Fruit fly (Drosophila melanogaster): Measurements from ENCODE around the gene nAChRbeta3.
A peak's percentile ranks its signal among the peaks of the same experiment; 100 is the strongest.

The nAChRbeta3 gene

DNA sequence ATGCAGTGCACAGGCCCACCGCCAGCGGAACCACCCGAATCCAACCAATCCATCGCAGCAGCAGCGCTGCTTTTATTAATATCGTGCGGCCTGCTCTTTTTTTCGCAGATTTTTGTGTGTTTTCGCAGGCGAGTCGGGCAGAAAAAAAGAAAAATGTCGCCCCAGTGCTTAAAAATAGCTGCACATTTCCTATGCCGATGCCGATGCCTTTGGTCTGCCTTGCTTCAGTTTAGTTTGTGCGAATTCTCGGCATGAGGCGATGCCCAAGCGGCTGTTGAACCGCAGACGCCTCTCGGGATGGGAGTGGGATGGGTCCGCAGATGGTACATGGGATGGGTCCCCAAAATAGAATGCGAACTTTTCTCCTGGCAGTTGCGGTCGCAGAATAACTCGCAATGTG lies 18.4 kb downstream of the nAChRbeta3 start:
- no peak for TF ChIP-seq fd102C (GFP tag; optimal IDR thresholded peaks at IDR 0.05)
- TF ChIP-seq ato (GFP tag; IDR thresholded peaks at IDR 0.05; ENCODE audit: partially characterized antibody): no peak
- TF ChIP-seq dmrt99B (tag; optimal IDR thresholded peaks at IDR 0.05): no peak
- TF ChIP-seq Drgx (GFP tag; IDR thresholded peaks at IDR 0.05): peak; percentile 61
- TF ChIP-seq CG4854 (GFP tag; optimal IDR thresholded peaks at IDR 0.05): no peak
- no peak for TF ChIP-seq CG15011 (GFP tag; optimal IDR thresholded peaks at IDR 0.05)
- no peak for TF ChIP-seq Taf1 (GFP tag; IDR thresholded peaks at IDR 0.05)
- no peak for TF ChIP-seq Scr (GFP tag; IDR thresholded peaks at IDR 0.05; ENCODE audit: partially characterized antibody)
- peak in 1 of 2 experiments; percentile 16 for TF ChIP-seq bsh (GFP tag; optimal IDR thresholded peaks at IDR 0.05)
- TF ChIP-seq Gsc (GFP tag; IDR thresholded peaks at IDR 0.05): peak; percentile 43; the same call in 1 of the 2 replicates

DNA sequence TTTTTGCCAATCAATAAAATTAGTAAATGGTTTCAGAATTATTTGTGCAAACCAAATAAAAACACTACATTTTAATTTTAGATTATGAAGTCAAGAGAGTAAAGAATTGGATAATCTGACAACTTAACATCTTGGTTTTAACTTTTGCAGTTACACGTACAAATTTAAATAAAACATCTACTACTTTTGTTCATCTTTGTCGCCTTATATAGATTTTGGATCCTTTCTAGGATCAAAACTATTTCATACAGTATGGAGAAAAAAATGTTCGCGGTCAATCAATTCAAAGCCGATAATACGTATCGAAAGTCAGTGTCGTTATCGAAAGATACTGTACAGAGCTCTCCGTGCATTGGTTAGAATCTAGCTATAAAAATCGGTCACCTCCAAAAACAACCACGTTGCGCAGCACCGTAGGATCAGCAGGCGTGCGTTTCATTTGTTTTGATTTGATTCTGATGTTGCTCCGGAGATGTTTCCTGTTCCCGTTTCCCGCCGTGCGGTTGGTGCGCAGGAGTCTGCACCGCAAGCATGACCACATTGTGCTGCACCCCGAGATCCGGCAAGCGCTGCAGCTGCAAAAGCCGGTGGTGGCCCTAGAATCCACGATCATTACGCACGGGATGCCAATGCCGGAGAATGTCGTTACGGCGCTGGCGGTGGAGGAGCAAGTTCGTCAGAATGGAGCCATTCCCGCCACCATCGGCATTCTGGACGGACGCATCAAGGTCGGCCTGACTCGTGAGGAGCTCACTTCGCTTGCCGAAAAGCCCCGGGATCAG lies 19.0 kb downstream of the nAChRbeta3 start, which contains the start of the genes uncNacbeta and CG2794:
Gene uncNacbeta, minus strand, starts transcription at position 51 of the 782 bp plus-strand sequence.
Gene CG2794, plus strand, starts transcription at position 395 of the 782 bp plus-strand sequence.
- 0 out of 2 replicates have a peak, but pooled peaks have one; percentile 11 for TF ChIP-seq Atf6 (GFP tag; IDR thresholded peaks at IDR 0.05)
- peak; percentile 73 for TF ChIP-seq nerfin-2 (GFP tag; IDR thresholded peaks at IDR 0.05; ENCODE audit: partially characterized antibody)
- TF ChIP-seq twi (tag; optimal IDR thresholded peaks at IDR 0.05): no peak
- TF ChIP-seq nau (GFP tag; optimal IDR thresholded peaks at IDR 0.05): no peak
- no peak for TF ChIP-seq CG1792 (GFP tag; optimal IDR thresholded peaks at IDR 0.05)
- 0 out of 2 replicates have a peak, but pooled peaks have one; percentile 22 for TF ChIP-seq CG6272 (GFP tag; IDR thresholded peaks at IDR 0.05)
- TF ChIP-seq crp (GFP tag; optimal IDR thresholded peaks at IDR 0.05): peak in 1 of 2 experiments; percentile 61
- TF ChIP-seq lilli (GFP tag; optimal IDR thresholded peaks at IDR 0.05): peak; percentile 47
- no peak for TF ChIP-seq tin (GFP tag; optimal IDR thresholded peaks at IDR 0.05)
- TF ChIP-seq NFAT (GFP tag; IDR thresholded peaks at IDR 0.05): 0 out of 2 replicates have a peak, but pooled peaks have one; percentile 42
- no peak for TF ChIP-seq CG10654 (GFP tag; optimal IDR thresholded peaks at IDR 0.05)
- no peak for TF ChIP-seq trh (GFP tag; optimal IDR thresholded peaks at IDR 0.05)
- peak; percentile 42; the same call in 1 of the 2 replicates for TF ChIP-seq inv (GFP tag; IDR thresholded peaks at IDR 0.05; ENCODE audit: partially characterized antibody)
- peak; percentile 71; the same call in 2 of the 4 replicates for TF ChIP-seq chinmo (GFP tag; IDR thresholded peaks at IDR 0.05; ENCODE audit: partially characterized antibody)
- peak; percentile 97 for TF ChIP-seq Dref (GFP tag; IDR thresholded peaks at IDR 0.05)
- TF ChIP-seq corto (GFP tag; optimal IDR thresholded peaks at IDR 0.05): no peak
- peak; percentile 86 for TF ChIP-seq MBD-R2 (GFP tag; IDR thresholded peaks at IDR 0.05)
- no peak for TF ChIP-seq Xbp1 (GFP tag; optimal IDR thresholded peaks at IDR 0.05)
- no peak for TF ChIP-seq CG11723 (GFP tag; optimal IDR thresholded peaks at IDR 0.05)
- TF ChIP-seq Neu2 (GFP tag; optimal IDR thresholded peaks at IDR 0.05; ENCODE audit: borderline replicate concordance): no peak
- TF ChIP-seq CG11696 (GFP tag; IDR thresholded peaks at IDR 0.05): no peak
- TF ChIP-seq BtbVII (GFP tag; optimal IDR thresholded peaks at IDR 0.05): no peak
- TF ChIP-seq bab2 (GFP tag; optimal IDR thresholded peaks at IDR 0.05): no peak
- peak; percentile 79 for TF ChIP-seq CG7963 (GFP tag; IDR thresholded peaks at IDR 0.05; ENCODE audit: partially characterized antibody)
- TF ChIP-seq CG1233 (GFP tag; optimal IDR thresholded peaks at IDR 0.05): no peak
- peak in 1 of 3 experiments; percentile 43 for TF ChIP-seq Stat92E (GFP tag; optimal IDR thresholded peaks at IDR 0.05)
- TF ChIP-seq toy (GFP tag; IDR thresholded peaks at IDR 0.05): no peak
- TF ChIP-seq CG17359 (tag; optimal IDR thresholded peaks at IDR 0.05): no peak
- TF ChIP-seq scrt (GFP tag; optimal IDR thresholded peaks at IDR 0.05): no peak
- peak; percentile 82 for TF ChIP-seq CG13287 (GFP tag; IDR thresholded peaks at IDR 0.05; ENCODE audit: partially characterized antibody)
- TF ChIP-seq Pdp1 (GFP tag; optimal IDR thresholded peaks at IDR 0.05): no peak
- peak; percentile 15 for TF ChIP-seq HLH54F (GFP tag; optimal IDR thresholded peaks at IDR 0.05)
- TF ChIP-seq CG12071 (GFP tag; optimal IDR thresholded peaks at IDR 0.05): no peak
- TF ChIP-seq CG11398 (GFP tag; optimal IDR thresholded peaks at IDR 0.05): peak; percentile 8
- TF ChIP-seq Poxn (GFP tag; IDR thresholded peaks at IDR 0.05): no peak
- peak; percentile 85 for TF ChIP-seq ato (GFP tag; IDR thresholded peaks at IDR 0.05; ENCODE audit: partially characterized antibody)
- TF ChIP-seq eyg (GFP tag; optimal IDR thresholded peaks at IDR 0.05): no peak

Data from whole organism, embryonic.